Fruit fly (Drosophila melanogaster): ENCODE measurements around the gene htt.

dm6 chr3R:28775703-28776102, 79.7 kb downstream of the htt start:
- TF ChIP-seq CG8478 (optimal IDR thresholded peaks at IDR 0.05) (no peak), EcR (GFP tag; optimal IDR thresholded peaks at IDR 0.05) (no peak), Dll (optimal IDR thresholded peaks at IDR 0.05) (no peak), pan (optimal IDR thresholded peaks at IDR 0.05) (no peak), psq (optimal IDR thresholded peaks at IDR 0.05) (no peak)
